Worm (Caenorhabditis elegans): ENCODE measurements around the gene tlp-1.

tlp-1 gene

DNA sequence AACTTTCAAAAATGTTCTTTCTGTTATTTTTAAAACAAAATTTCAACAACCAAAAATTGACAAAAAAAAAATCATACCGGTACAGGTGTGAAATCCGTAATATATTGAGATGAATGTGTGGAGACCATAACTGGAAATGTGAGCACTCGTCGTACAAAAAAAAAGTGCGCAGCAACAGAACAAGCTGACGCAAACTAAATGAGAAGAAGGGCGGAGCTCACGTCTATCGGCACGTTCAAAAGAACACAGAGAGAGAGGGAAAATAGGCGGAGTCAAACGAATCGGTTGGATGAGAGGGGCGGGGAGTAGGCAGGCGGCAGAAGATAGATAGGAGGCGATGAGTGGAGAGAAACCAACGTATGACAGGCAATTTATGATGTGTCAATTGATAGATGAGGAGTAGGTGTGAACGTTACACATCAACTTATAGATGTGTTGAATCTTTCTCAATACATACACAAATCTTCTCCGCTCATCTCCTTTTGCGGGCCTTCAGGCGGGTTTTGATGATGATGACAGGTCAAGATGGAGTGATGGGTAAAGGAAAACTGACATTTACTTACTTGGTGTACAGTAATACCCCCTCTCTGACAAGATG is at the start of gene tlp-1:
TSS of gene tlp-1 (minus strand) at position 255 of the 598 bp plus-strand sequence.
- TF ChIP-seq W03F9.2 (tag; optimal IDR thresholded peaks at IDR 0.05) (no peak), him-1 (tag; optimal IDR thresholded peaks at IDR 0.05) (no peak), dao-5 (tag; optimal IDR thresholded peaks at IDR 0.05) (no peak)

- TF ChIP-seq W03F9.2 (tag; optimal IDR thresholded peaks at IDR 0.05) (no peak), dao-5 (tag; optimal IDR thresholded peaks at IDR 0.05) (no peak), him-1 (tag; optimal IDR thresholded peaks at IDR 0.05) (no peak)
Observed at ce11 chrIV:13750033-13750432, 46.2 kb upstream of the tlp-1 start, which contains the start of gene sorb-1. Gene sorb-1, plus strand, starts transcription at chrIV:13750333.

- TF ChIP-seq W03F9.2 (tag; optimal IDR thresholded peaks at IDR 0.05) (no peak), him-1 (tag; optimal IDR thresholded peaks at IDR 0.05) (no peak), dao-5 (tag; optimal IDR thresholded peaks at IDR 0.05) (no peak)
Observed at ce11 chrIV:13748798-13749197, 44.9 kb upstream of the tlp-1 start.

- TF ChIP-seq W03F9.2 (tag; optimal IDR thresholded peaks at IDR 0.05) (no peak), dao-5 (tag; optimal IDR thresholded peaks at IDR 0.05) (no peak), him-1 (tag; optimal IDR thresholded peaks at IDR 0.05) (no peak)
Observed at ce11 chrIV:13745409-13745808, 41.5 kb upstream of the tlp-1 start, which contains the start of gene C47A4.5. Gene C47A4.5, plus strand, starts transcription at chrIV:13745709.

DNA sequence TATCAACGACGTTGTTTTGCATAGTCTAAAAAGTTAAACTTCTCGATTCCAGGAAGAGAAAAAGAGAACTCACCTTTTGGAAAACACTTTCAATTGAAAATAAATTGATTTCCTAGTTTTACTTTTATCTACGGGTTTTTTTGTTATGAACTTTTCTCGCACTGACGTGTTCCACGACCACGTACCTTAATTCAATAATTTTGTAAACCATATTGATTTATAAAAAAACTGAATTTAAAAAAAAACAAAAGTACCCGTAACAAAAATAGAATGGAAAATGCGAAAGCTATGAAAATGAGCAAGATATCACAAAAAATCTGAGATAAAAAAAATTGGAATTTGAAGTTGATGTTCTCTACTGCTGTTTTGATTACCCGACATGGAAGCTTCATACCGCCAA is 38.4 kb upstream of the tlp-1 start, which contains the start of gene C47A4.3:
TSS of gene C47A4.3 (minus strand) at position 101 of the 400 bp plus-strand sequence.
- TF ChIP-seq W03F9.2 (tag; optimal IDR thresholded peaks at IDR 0.05), result no peak
- no peak for TF ChIP-seq dao-5 (tag; optimal IDR thresholded peaks at IDR 0.05)
- TF ChIP-seq him-1 (tag; optimal IDR thresholded peaks at IDR 0.05), result no peak

- TF ChIP-seq him-1 (tag; optimal IDR thresholded peaks at IDR 0.05) (no peak), dao-5 (tag; optimal IDR thresholded peaks at IDR 0.05) (no peak), W03F9.2 (tag; optimal IDR thresholded peaks at IDR 0.05) (no peak)
Observed at ce11 chrIV:13727865-13728264, 24.0 kb upstream of the tlp-1 start.

- TF ChIP-seq dao-5 (tag; optimal IDR thresholded peaks at IDR 0.05) (no peak), him-1 (tag; optimal IDR thresholded peaks at IDR 0.05) (no peak), W03F9.2 (tag; optimal IDR thresholded peaks at IDR 0.05) (no peak)
Observed at ce11 chrIV:13726630-13727029, 22.7 kb upstream of the tlp-1 start, which contains the start of gene ent-4. Gene ent-4, plus strand, starts transcription at chrIV:13726930.

- TF ChIP-seq W03F9.2 (tag; optimal IDR thresholded peaks at IDR 0.05), result peak; percentile 39
- no peak for TF ChIP-seq dao-5 (tag; optimal IDR thresholded peaks at IDR 0.05)
- no peak for TF ChIP-seq him-1 (tag; optimal IDR thresholded peaks at IDR 0.05)
Observed at ce11 chrIV:13725201-13725600, 21.3 kb upstream of the tlp-1 start.

DNA sequence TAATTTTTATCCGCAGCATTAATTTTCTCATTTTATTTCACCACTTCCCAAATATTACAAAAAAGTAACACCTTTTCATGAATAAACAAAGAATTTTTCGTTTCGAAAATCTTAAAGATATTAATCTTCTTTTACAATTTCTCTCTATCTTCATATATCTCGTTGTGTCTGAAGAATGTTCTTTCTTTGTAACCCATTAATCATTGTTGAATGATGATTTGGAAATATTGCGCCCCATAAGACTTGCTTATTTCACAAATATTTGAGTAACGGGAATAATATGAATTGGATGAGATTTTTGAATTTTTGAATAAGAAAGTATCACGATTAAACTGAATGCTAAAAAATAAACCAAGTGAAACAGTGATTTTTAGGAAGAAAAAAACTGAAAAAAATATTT is 17.1 kb upstream of the tlp-1 start:
- TF ChIP-seq him-1 (tag; optimal IDR thresholded peaks at IDR 0.05) (no peak), dao-5 (tag; optimal IDR thresholded peaks at IDR 0.05) (no peak), W03F9.2 (tag; optimal IDR thresholded peaks at IDR 0.05) (no peak)

- TF ChIP-seq dao-5 (tag; optimal IDR thresholded peaks at IDR 0.05) (no peak), W03F9.2 (tag; optimal IDR thresholded peaks at IDR 0.05) (no peak), him-1 (tag; optimal IDR thresholded peaks at IDR 0.05) (no peak)
Observed at ce11 chrIV:13718918-13719317, 15.0 kb upstream of the tlp-1 start.

DNA sequence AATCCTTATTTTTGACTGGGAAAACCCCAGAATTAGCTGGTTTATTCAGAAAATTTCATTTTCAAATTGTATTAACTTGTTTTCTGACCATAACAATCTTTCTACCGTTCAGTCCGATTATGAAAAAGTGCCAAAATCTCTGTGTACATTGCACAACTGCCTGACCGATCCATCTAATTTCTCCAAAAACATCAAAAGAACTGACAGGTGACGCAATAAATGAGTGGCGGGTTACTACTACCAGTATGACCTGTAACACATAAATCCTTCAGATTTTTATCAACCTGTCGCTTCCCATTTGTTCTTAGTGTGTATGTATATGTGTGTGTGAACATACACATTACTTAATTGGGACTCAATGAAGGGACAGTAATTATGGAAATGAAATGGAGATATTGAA is 12.9 kb upstream of the tlp-1 start:
- TF ChIP-seq him-1 (tag; optimal IDR thresholded peaks at IDR 0.05), result no peak
- no peak for TF ChIP-seq dao-5 (tag; optimal IDR thresholded peaks at IDR 0.05)
- TF ChIP-seq W03F9.2 (tag; optimal IDR thresholded peaks at IDR 0.05), result no peak

- TF ChIP-seq dao-5 (tag; optimal IDR thresholded peaks at IDR 0.05) (no peak), him-1 (tag; optimal IDR thresholded peaks at IDR 0.05) (no peak), W03F9.2 (tag; optimal IDR thresholded peaks at IDR 0.05) (no peak)
Observed at ce11 chrIV:13716279-13716678, 12.4 kb upstream of the tlp-1 start, which contains the start of gene C47A4.1. Gene C47A4.1, minus strand, starts transcription at chrIV:13716379.

DNA sequence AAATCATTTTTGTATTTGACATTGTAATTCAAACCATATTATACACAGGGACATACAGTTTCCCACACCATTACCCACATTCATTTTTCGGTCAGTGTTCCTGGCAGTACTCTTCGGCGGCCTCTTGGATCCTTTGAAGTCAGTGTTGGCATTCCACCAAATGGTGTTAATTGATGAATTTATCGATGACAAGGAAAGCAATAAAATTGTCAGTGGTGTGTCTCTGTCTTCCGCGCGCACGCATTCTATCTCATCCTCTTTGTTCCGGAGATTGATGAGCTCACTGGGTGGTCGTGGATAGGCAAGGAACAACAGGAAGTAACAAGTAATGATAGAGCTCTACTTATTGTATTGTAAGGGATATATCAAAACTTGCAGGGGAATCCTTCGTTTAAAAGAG is 6.5 kb upstream of the tlp-1 start:
- no peak for TF ChIP-seq W03F9.2 (tag; optimal IDR thresholded peaks at IDR 0.05)

ce11 chrIV:13709069-13709640 is 5.3 kb upstream of the tlp-1 start:
- TF ChIP-seq dao-5 (tag; optimal IDR thresholded peaks at IDR 0.05) (no peak), W03F9.2 (tag; optimal IDR thresholded peaks at IDR 0.05) (no peak), him-1 (tag; optimal IDR thresholded peaks at IDR 0.05) (no peak)

ce11 chrIV:13707894-13708293 is 4.0 kb upstream of the tlp-1 start:
- TF ChIP-seq dao-5 (tag; optimal IDR thresholded peaks at IDR 0.05), result no peak
- no peak for TF ChIP-seq W03F9.2 (tag; optimal IDR thresholded peaks at IDR 0.05)
- no peak for TF ChIP-seq him-1 (tag; optimal IDR thresholded peaks at IDR 0.05)
